Worm (Caenorhabditis elegans) whole organism, L1 larva: ENCODE data around the gene C17F4.3.

Source experiments
- ceh-90 ChIP-seq: sonication (generic microtip); optimal IDR thresholded peaks from 2 replicates; lab custom pipeline; 2016; ENCODE audit warnings: missing genetic modification characterization, missing compliant biosample characterization
- elt-3 ChIP-seq, 6 experiments: fragments of 150-350 bp in 1 of 6; sonication (generic microtip); optimal IDR thresholded peaks; 2 replicates each; lab custom pipeline; 2017 to 2018; ENCODE audit warnings: missing biosample characterization in 6 of 6, missing genetic modification characterization in 6 of 6, inconsistent platforms in 1 of 6
- grh-1 ChIP-seq: fragments of 200-800 bp; sonication (Bioruptor generic); IDR thresholded peaks from 2 replicates; pipeline ENCODE4 v1.3.6; 2022; ENCODE audit warnings: missing genetic modification reagents, missing genetic modification characterization, missing compliant biosample characterization
- nhr-12 ChIP-seq: sonication (generic microtip); optimal IDR thresholded peaks from 2 replicates; lab custom pipeline; 2017; ENCODE audit warnings: missing biosample characterization, missing genetic modification characterization
- nhr-71 ChIP-seq: sonication (generic microtip); optimal IDR thresholded peaks from 2 replicates; lab custom pipeline; 2016; ENCODE audit warnings: mild to moderate bottlenecking, missing genetic modification characterization, moderate library complexity, missing compliant biosample characterization
- nhr-77 ChIP-seq: fragments of 150-350 bp; optimal IDR thresholded peaks from 2 replicates; lab custom pipeline; 2014; ENCODE audit warnings: missing biosample characterization, missing genetic modification characterization

DNA sequence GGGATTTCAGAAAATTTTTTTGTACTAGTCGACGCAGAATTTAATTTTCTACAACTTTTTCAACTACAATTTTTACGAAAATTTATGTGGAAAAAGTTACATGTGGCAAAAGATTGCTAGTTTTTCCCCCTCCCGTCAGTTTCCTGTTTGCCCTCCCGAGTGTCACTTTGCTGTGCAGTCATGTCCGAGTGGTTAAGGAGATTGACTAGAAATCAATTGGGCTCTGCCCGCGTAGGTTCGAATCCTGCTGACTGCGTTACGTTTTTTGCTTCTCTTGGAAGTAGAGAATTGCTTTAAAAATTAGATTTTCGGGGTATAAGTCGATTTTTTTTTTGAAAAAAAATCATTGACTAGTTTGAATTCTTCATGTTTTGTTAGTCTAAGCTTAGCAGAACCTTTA, 27.5 kb downstream of the C17F4.3 start:
- TF ChIP-seq nhr-77 (tag; lab: Kevin White, UChicago) = no peak
- no peak for TF ChIP-seq nhr-71 (tag; lab: Kevin White, UChicago)
- TF ChIP-seq ceh-90 = no peak
- TF ChIP-seq nhr-12 (tag; lab: Kevin White, UChicago) = no peak
- no peak for TF ChIP-seq grh-1 (GFP tag; lab: Robert Waterston, UW)
- TF ChIP-seq elt-3 (tag; optimal IDR thresholded peaks at IDR 0.05; lab: Kevin White, UChicago) = no peak
